Worm (Caenorhabditis elegans) whole organism, L1 larva: Measurements from ENCODE around the gene srbc-7.

Experiments used
- Y116A8C.19 ChIP-seq: sonication (generic microtip); optimal IDR thresholded peaks from 2 replicates; lab custom pipeline; 2016; ENCODE audit warnings: missing compliant biosample characterization, missing genetic modification characterization, borderline replicate concordance
- aha-1 ChIP-seq: fragments of 150-350 bp; optimal IDR thresholded peaks from 2 replicates; lab custom pipeline; 2014; ENCODE audit warnings: missing biosample characterization, missing genetic modification characterization
- aly-2 ChIP-seq: fragments of 150-350 bp; optimal IDR thresholded peaks from 2 replicates; lab custom pipeline; 2014; ENCODE audit warnings: missing biosample characterization, missing genetic modification characterization
- ceh-8 ChIP-seq: fragments of 200-800 bp; sonication (Bioruptor generic); optimal IDR thresholded peaks from 2 replicates; lab custom pipeline; 2018; ENCODE audit warnings: mild to moderate bottlenecking, missing genetic modification characterization, moderate library complexity, missing compliant biosample characterization
- ceh-82 ChIP-seq, 3 experiments: fragments of 150-350 bp in 1 of 3; sonication (generic microtip) in 2 of 3; optimal IDR thresholded peaks; 2 replicates each; lab custom pipeline; 2014 to 2017; ENCODE audit warnings: missing biosample characterization in 3 of 3, missing genetic modification characterization in 3 of 3
- ces-1 ChIP-seq: fragments of 150-350 bp; optimal IDR thresholded peaks from 2 replicates; lab custom pipeline; 2014; ENCODE audit warnings: missing biosample characterization, missing genetic modification reagents, missing genetic modification characterization
- dpl-1 ChIP-seq, 3 experiments: fragments of 150-350 bp in 2 of 3; sonication (generic microtip) in 1 of 3; optimal IDR thresholded peaks; 2 replicates each; lab custom pipeline; 2014 to 2017; ENCODE audit warnings: missing biosample characterization in 3 of 3, missing genetic modification characterization in 3 of 3, missing genetic modification reagents in 3 of 3
- efl-1 ChIP-seq, 4 experiments: fragments of 150-350 bp; optimal IDR thresholded peaks in 3 of 4; peaks in 1 of 4; 1 replicate in 1 of 4; 2 replicates in 3 of 4; lab custom pipeline; 2014; ENCODE audit warnings: missing biosample characterization in 2 of 4, missing genetic modification characterization in 2 of 4, missing genetic modification reagents in 2 of 4
- egl-27 ChIP-seq, 2 experiments: fragments of 150-350 bp in 1 of 2; sonication (generic microtip); optimal IDR thresholded peaks; 3 replicates each; lab custom pipeline; 2017 to 2018; ENCODE audit warnings: missing biosample characterization in 2 of 2, missing genetic modification characterization in 2 of 2, missing genetic modification reagents in 2 of 2
- elt-2 ChIP-seq: sonication (generic microtip); optimal IDR thresholded peaks from 2 replicates; lab custom pipeline; 2016; ENCODE audit warnings: missing genetic modification characterization, mild to moderate bottlenecking, inconsistent platforms, missing compliant biosample characterization, missing genetic modification reagents
- fkh-10 ChIP-seq: sonication (generic microtip); optimal IDR thresholded peaks from 2 replicates; lab custom pipeline; 2017; ENCODE audit warnings: missing biosample characterization, missing genetic modification reagents, missing genetic modification characterization
- fos-1 ChIP-seq: fragments of 150-350 bp; optimal IDR thresholded peaks from 2 replicates; lab custom pipeline; 2014; ENCODE audit warnings: missing biosample characterization, missing genetic modification characterization
- grh-1 ChIP-seq: fragments of 200-800 bp; sonication (Bioruptor generic); IDR thresholded peaks from 2 replicates; pipeline ENCODE4 v1.3.6; 2022; ENCODE audit warnings: missing genetic modification reagents, missing genetic modification characterization, missing compliant biosample characterization
- hlh-17 ChIP-seq: fragments of 200-800 bp; sonication (Bioruptor generic); optimal IDR thresholded peaks from 2 replicates; lab custom pipeline; 2018; ENCODE audit warnings: missing genetic modification characterization, mild to moderate bottlenecking, missing compliant biosample characterization, moderate library complexity, borderline replicate concordance
- hlh-4 ChIP-seq: sonication (generic microtip); optimal IDR thresholded peaks from 2 replicates; lab custom pipeline; 2016; ENCODE audit warnings: mild to moderate bottlenecking, missing genetic modification characterization, missing compliant biosample characterization
- lin-14 ChIP-seq: fragments of 200-800 bp; sonication (Bioruptor generic); optimal IDR thresholded peaks from 2 replicates; lab custom pipeline; 2018; ENCODE audit warnings: mild to moderate bottlenecking, missing genetic modification characterization, moderate library complexity, missing compliant biosample characterization
- lin-15B ChIP-seq: fragments of 150-350 bp; sonication (generic microtip); optimal IDR thresholded peaks from 3 replicates; lab custom pipeline; 2014; ENCODE audit warnings: missing biosample characterization, missing genetic modification characterization
- lin-35 ChIP-seq, 2 experiments: fragments of 150-350 bp; optimal IDR thresholded peaks; 2 replicates each; lab custom pipeline; 2014; ENCODE audit warnings: missing biosample characterization in 2 of 2, missing genetic modification characterization in 2 of 2, missing genetic modification reagents in 2 of 2
- lsy-2 ChIP-seq, 2 experiments: fragments of 150-350 bp; optimal IDR thresholded peaks; 2 replicates each; lab custom pipeline; 2014; ENCODE audit warnings: missing biosample characterization in 2 of 2, missing genetic modification characterization in 2 of 2
- mab-9 ChIP-seq: fragments of 200-800 bp; sonication (Bioruptor generic); IDR thresholded peaks from 2 replicates; pipeline ENCODE4 v1.3.6; 2022; ENCODE audit warnings: missing genetic modification reagents, missing genetic modification characterization, missing compliant biosample characterization
- mdl-1 ChIP-seq, 2 experiments: fragments of 150-350 bp; optimal IDR thresholded peaks; 2 replicates each; lab custom pipeline; 2014 to 2017; ENCODE audit warnings: missing biosample characterization in 2 of 2, missing genetic modification characterization in 2 of 2, inconsistent platforms in 1 of 2
- nhr-47 ChIP-seq: sonication (generic microtip); optimal IDR thresholded peaks from 2 replicates; lab custom pipeline; 2016; ENCODE audit warnings: mild to moderate bottlenecking, missing genetic modification characterization, moderate library complexity, missing compliant biosample characterization
- nhr-71 ChIP-seq: sonication (generic microtip); optimal IDR thresholded peaks from 2 replicates; lab custom pipeline; 2016; ENCODE audit warnings: mild to moderate bottlenecking, missing genetic modification characterization, moderate library complexity, missing compliant biosample characterization
- nhr-77 ChIP-seq: fragments of 150-350 bp; optimal IDR thresholded peaks from 2 replicates; lab custom pipeline; 2014; ENCODE audit warnings: missing biosample characterization, missing genetic modification characterization
- nhr-84 ChIP-seq: sonication (generic microtip); optimal IDR thresholded peaks from 2 replicates; lab custom pipeline; 2017; ENCODE audit warnings: missing biosample characterization, missing genetic modification characterization
- rnt-1 ChIP-seq: sonication (generic microtip); optimal IDR thresholded peaks from 2 replicates; lab custom pipeline; 2016; ENCODE audit warnings: mild to moderate bottlenecking, missing genetic modification characterization, moderate library complexity, missing compliant biosample characterization
- snu-23 ChIP-seq: sonication (generic microtip); optimal IDR thresholded peaks from 2 replicates; lab custom pipeline; 2016; ENCODE audit warnings: missing genetic modification characterization, missing compliant biosample characterization
- sup-37 ChIP-seq: fragments of 200-800 bp; sonication (Bioruptor generic); optimal IDR thresholded peaks from 2 replicates; lab custom pipeline; 2018; ENCODE audit warnings: mild to moderate bottlenecking, missing genetic modification characterization, missing compliant biosample characterization
- unc-30 ChIP-seq: sonication (generic microtip); optimal IDR thresholded peaks from 2 replicates; lab custom pipeline; 2017; ENCODE audit warnings: missing biosample characterization, missing genetic modification characterization
- unc-62 ChIP-seq: fragments of 150-350 bp; optimal IDR thresholded peaks from 2 replicates; lab custom pipeline; 2014; ENCODE audit warnings: missing biosample characterization, missing genetic modification reagents, missing genetic modification characterization
- unc-98 ChIP-seq: fragments of 200-800 bp; sonication (Bioruptor generic); IDR thresholded peaks from 2 replicates; pipeline ENCODE4 v1.3.6; 2022; ENCODE audit warnings: missing genetic modification characterization, missing compliant biosample characterization
- ztf-11 ChIP-seq, 2 experiments: sonication (generic microtip); optimal IDR thresholded peaks; 2 replicates each; lab custom pipeline; 2016 to 2017; ENCODE audit warnings: missing genetic modification characterization in 2 of 2, missing biosample characterization in 1 of 2, missing compliant biosample characterization in 1 of 2
- ztf-4 ChIP-seq: fragments of 150-350 bp; optimal IDR thresholded peaks from 2 replicates; lab custom pipeline; 2014; ENCODE audit warnings: missing biosample characterization, missing genetic modification characterization

The srbc-7 gene

ce11 chrV:7506207-7506606 lies 18.8 kb upstream of the srbc-7 start (continued):
- TF ChIP-seq lsy-2 (tag; optimal IDR thresholded peaks at IDR 0.05; lab: Kevin White, UChicago), result peak in 1 of 2 experiments; percentile 27
- no peak for TF ChIP-seq unc-98 (GFP tag; lab: Robert Waterston, UW)
- TF ChIP-seq rnt-1 (tag; lab: Kevin White, UChicago), result peak; percentile 35
- TF ChIP-seq aly-2 (tag; lab: Kevin White, UChicago), result no peak
- TF ChIP-seq dpl-1 (GFP tag; optimal IDR thresholded peaks at IDR 0.05; lab: Kevin White, UChicago), result peak in 1 of 3 experiments; percentile 2
- TF ChIP-seq fkh-10, result no peak
- no peak for TF ChIP-seq Y116A8C.19
- no peak for TF ChIP-seq unc-30 (tag; lab: Kevin White, UChicago)
- TF ChIP-seq hlh-17 (GFP tag; lab: Kevin White, UChicago), result no peak
- no peak for TF ChIP-seq unc-62 (GFP tag; lab: Kevin White, UChicago)
- TF ChIP-seq grh-1, result no peak
- no peak for TF ChIP-seq ceh-82 (tag; optimal IDR thresholded peaks at IDR 0.05; lab: Kevin White, UChicago)
- peak in 1 of 2 experiments; percentile 2 for TF ChIP-seq mdl-1 (tag; optimal IDR thresholded peaks at IDR 0.05; lab: Kevin White, UChicago)
- TF ChIP-seq mab-9 (GFP tag; lab: Robert Waterston, UW), result no peak

ce11 chrV:7504271-7504670 lies 16.9 kb upstream of the srbc-7 start, which contains the start of gene srh-229:
srh-229 (minus strand) TSS chrV:7504371.
- TF ChIP-seq ztf-11 (tag; optimal IDR thresholded peaks at IDR 0.05; lab: Kevin White, UChicago) (no peak), egl-27 (tag; optimal IDR thresholded peaks at IDR 0.05; lab: Kevin White, UChicago) (no peak)

- TF ChIP-seq nhr-71 (tag; lab: Kevin White, UChicago) (peak; percentile 40), hlh-4 (tag; lab: Kevin White, UChicago) (peak; percentile 96), ztf-11 (tag; optimal IDR thresholded peaks at IDR 0.05; lab: Kevin White, UChicago) (no peak), ces-1 (no peak), sup-37 (GFP tag; lab: Kevin White, UChicago) (no peak), nhr-47 (tag; lab: Kevin White, UChicago) (peak; percentile 25), fos-1 (tag; lab: Kevin White, UChicago) (no peak)
These were observed 13.8 kb upstream of the srbc-7 start for ce11 chrV:7501194-7501593.

ce11 chrV:7497440-7497839 lies 10.0 kb upstream of the srbc-7 start, which contains the start of gene srh-79:
srh-79 (plus strand) TSS chrV:7497740.
- no peak for TF ChIP-seq snu-23 (GFP tag; lab: Kevin White, UChicago)
- TF ChIP-seq, all 84 proteins: peak for 0

ce11 chrV:7495189-7495588 lies 7.8 kb upstream of the srbc-7 start, which contains the start of gene srbc-11:
srbc-11 (minus strand) TSS chrV:7495289.
- TF ChIP-seq aha-1 (tag; lab: Kevin White, UChicago) (no peak), nhr-47 (tag; lab: Kevin White, UChicago) (no peak), nhr-84 (tag; lab: Kevin White, UChicago) (no peak), ztf-4 (tag; lab: Kevin White, UChicago) (no peak), hlh-4 (tag; lab: Kevin White, UChicago) (no peak), elt-2 (tag; lab: Kevin White, UChicago) (no peak), fos-1 (tag; lab: Kevin White, UChicago) (no peak), ceh-8 (no peak), lin-35 (GFP tag; optimal IDR thresholded peaks at IDR 0.05; lab: Kevin White, UChicago) (no peak), efl-1 (optimal IDR thresholded peaks at IDR 0.05; lab: Kevin White, UChicago) (no peak), efl-1 (GFP tag; optimal IDR thresholded peaks at IDR 0.05 in 1 of 2; lab: Kevin White, UChicago) (no peak), lin-15B (tag; lab: Kevin White, UChicago) (no peak), nhr-77 (tag; lab: Kevin White, UChicago) (no peak), lin-14 (GFP tag; lab: Kevin White, UChicago) (no peak), fkh-10 (no peak)
